Worm (Caenorhabditis elegans) whole organism, L1 larva: ENCODE data around the gene F55E10.4.

Experiments
- alr-1 ChIP-seq: fragments of 200-800 bp; sonication (Bioruptor generic); optimal IDR thresholded peaks from 2 replicates; lab custom pipeline; 2018; ENCODE audit warnings: borderline replicate concordance, mild to moderate bottlenecking, missing genetic modification characterization, missing compliant biosample characterization
- elt-3 ChIP-seq, 6 experiments: fragments of 150-350 bp in 1 of 6; sonication (generic microtip); optimal IDR thresholded peaks; 2 replicates each; lab custom pipeline; 2017 to 2018; ENCODE audit warnings: missing biosample characterization in 6 of 6, missing genetic modification characterization in 6 of 6, inconsistent platforms in 1 of 6
- fos-1 ChIP-seq: fragments of 150-350 bp; optimal IDR thresholded peaks from 2 replicates; lab custom pipeline; 2014; ENCODE audit warnings: missing biosample characterization, missing genetic modification characterization
- nhr-12 ChIP-seq: sonication (generic microtip); optimal IDR thresholded peaks from 2 replicates; lab custom pipeline; 2017; ENCODE audit warnings: missing biosample characterization, missing genetic modification characterization
- nhr-237 ChIP-seq: fragments of 150-350 bp; optimal IDR thresholded peaks from 2 replicates; lab custom pipeline; 2014; ENCODE audit warnings: missing biosample characterization, missing genetic modification characterization
- nhr-90 ChIP-seq: sonication (generic microtip); optimal IDR thresholded peaks from 2 replicates; lab custom pipeline; 2016; ENCODE audit warnings: mild to moderate bottlenecking, missing genetic modification characterization, missing compliant biosample characterization; ENCODE audit not compliant: poor library complexity
- skn-1 ChIP-seq: fragments of 150-350 bp; optimal IDR thresholded peaks from 2 replicates; lab custom pipeline; 2014; ENCODE audit warnings: missing biosample characterization, missing genetic modification characterization
- sptf-1 ChIP-seq: fragments of 150-350 bp; optimal IDR thresholded peaks from 2 replicates; lab custom pipeline; 2014; ENCODE audit warnings: missing biosample characterization, missing genetic modification characterization

DNA sequence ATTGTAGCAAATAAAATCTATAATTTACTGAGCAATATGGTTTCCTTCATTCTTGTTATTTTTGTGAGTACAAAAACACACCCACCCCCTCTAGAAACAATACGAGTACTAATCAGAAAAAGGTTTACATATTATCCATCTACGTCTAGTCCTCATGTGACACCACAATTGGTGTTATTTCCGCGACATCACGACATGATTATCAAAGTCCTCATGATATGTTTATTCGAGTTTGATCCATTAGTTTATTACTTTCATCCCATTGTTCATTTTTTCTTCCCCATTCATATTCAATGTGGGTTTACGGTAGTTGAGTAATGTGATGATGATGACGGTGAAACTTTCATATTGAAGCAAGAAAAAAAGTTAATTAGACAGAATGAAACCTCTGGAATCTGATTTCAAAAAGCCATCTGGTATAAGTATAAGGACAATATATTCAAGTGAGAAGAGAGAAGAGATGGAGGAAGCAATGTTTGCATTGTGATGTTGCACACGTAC lies 26.6 kb upstream of the F55E10.4 start:
- TF ChIP-seq skn-1 (tag; lab: Kevin White, UChicago) (no peak), elt-3 (tag; optimal IDR thresholded peaks at IDR 0.05; lab: Kevin White, UChicago) (no peak), fos-1 (no peak), nhr-90 (no peak), nhr-237 (tag; lab: Kevin White, UChicago) (no peak), nhr-12 (tag; lab: Kevin White, UChicago) (no peak), sptf-1 (no peak), alr-1 (tag; lab: Kevin White, UChicago) (no peak)
